Worm (Caenorhabditis elegans): Measurements from ENCODE around the gene C04A2.15.

The C04A2.15 gene

ce11 chrII:6821832-6822231 lies 30.2 kb upstream of the C04A2.15 start:
- TF ChIP-seq ceh-82 (tag; optimal IDR thresholded peaks at IDR 0.05) (no peak), ztf-1 (GFP tag; conservative IDR thresholded peaks at IDR 0.05) (no peak), unc-62 (GFP tag; optimal IDR thresholded peaks at IDR 0.05) (no peak), ama-1 (optimal IDR thresholded peaks at IDR 0.05) (no peak), crh-2 (tag; optimal IDR thresholded peaks at IDR 0.05) (peak; percentile 57), sma-3 (GFP tag; optimal IDR thresholded peaks at IDR 0.05) (no peak), mbf-1 (tag; optimal IDR thresholded peaks at IDR 0.05) (no peak), lin-39 (tag; optimal IDR thresholded peaks at IDR 0.05) (no peak), sem-4 (tag; optimal IDR thresholded peaks at IDR 0.05) (no peak), nhr-77 (tag; optimal IDR thresholded peaks at IDR 0.05) (no peak), sma-9 (GFP tag; optimal IDR thresholded peaks at IDR 0.05) (peak; percentile 84), sma-9 (tag; optimal IDR thresholded peaks at IDR 0.05) (no peak), blmp-1 (tag; optimal IDR thresholded peaks at IDR 0.05; ENCODE audit: insufficient read depth) (no peak), ztf-11 (tag; optimal IDR thresholded peaks at IDR 0.05) (no peak), Y55F3AM.14 (GFP tag; optimal IDR thresholded peaks at IDR 0.05) (no peak), unc-39 (tag; optimal IDR thresholded peaks at IDR 0.05) (no peak), fos-1 (tag; optimal IDR thresholded peaks at IDR 0.05) (peak; percentile 95), nhr-21 (tag; optimal IDR thresholded peaks at IDR 0.05) (no peak), skn-1 (tag; optimal IDR thresholded peaks at IDR 0.05) (no peak)

- TF ChIP-seq nhr-10 (tag; optimal IDR thresholded peaks at IDR 0.05): no peak
- TF ChIP-seq aly-2 (tag; optimal IDR thresholded peaks at IDR 0.05): no peak
- TF ChIP-seq lin-13 (GFP tag; optimal IDR thresholded peaks at IDR 0.05): peak; percentile 20
- TF ChIP-seq blmp-1 (tag; optimal IDR thresholded peaks at IDR 0.05; ENCODE audit: insufficient read depth): peak; percentile 81
- no peak for TF ChIP-seq nhr-23 (tag; optimal IDR thresholded peaks at IDR 0.05)
- TF ChIP-seq nhr-11 (tag; optimal IDR thresholded peaks at IDR 0.05): no peak
- no peak for TF ChIP-seq lin-11 (tag; optimal IDR thresholded peaks at IDR 0.05)
- no peak for TF ChIP-seq mbf-1 (tag; optimal IDR thresholded peaks at IDR 0.05)
- TF ChIP-seq zag-1 (tag; optimal IDR thresholded peaks at IDR 0.05): no peak
- no peak for TF ChIP-seq ztf-11 (tag; optimal IDR thresholded peaks at IDR 0.05)
- TF ChIP-seq nhr-77 (tag; optimal IDR thresholded peaks at IDR 0.05): no peak
- TF ChIP-seq snpc-4 (tag; optimal IDR thresholded peaks at IDR 0.05): no peak
- TF ChIP-seq F13H6.1 (tag; optimal IDR thresholded peaks at IDR 0.05): peak; percentile 67
- TF ChIP-seq sma-3 (GFP tag; optimal IDR thresholded peaks at IDR 0.05): peak; percentile 59
- TF ChIP-seq sma-9 (GFP tag; optimal IDR thresholded peaks at IDR 0.05): peak; percentile 91
- no peak for TF ChIP-seq sma-9 (tag; optimal IDR thresholded peaks at IDR 0.05)
- TF ChIP-seq dmd-4 (tag; optimal IDR thresholded peaks at IDR 0.05): no peak
- TF ChIP-seq fos-1 (tag; optimal IDR thresholded peaks at IDR 0.05): peak; percentile 92
- no peak for TF ChIP-seq unc-39 (tag; optimal IDR thresholded peaks at IDR 0.05)
- TF ChIP-seq alr-1 (tag; optimal IDR thresholded peaks at IDR 0.05): no peak
- peak; percentile 3 to 59 for TF ChIP-seq lsy-2 (tag; optimal IDR thresholded peaks at IDR 0.05)
- TF ChIP-seq gmeb-1 (tag; optimal IDR thresholded peaks at IDR 0.05): peak; percentile 47
- no peak for TF ChIP-seq C34F6.9 (tag; optimal IDR thresholded peaks at IDR 0.05)
- TF ChIP-seq mdl-1 (tag; optimal IDR thresholded peaks at IDR 0.05): peak; percentile 32 to 56
- no peak for TF ChIP-seq ztf-1 (GFP tag; conservative IDR thresholded peaks at IDR 0.05)
- peak; percentile 68 for TF ChIP-seq mab-5 (tag; optimal IDR thresholded peaks at IDR 0.05)
- peak; percentile 64 for TF ChIP-seq nhr-6 (tag; optimal IDR thresholded peaks at IDR 0.05)
- TF ChIP-seq nhr-237 (tag; optimal IDR thresholded peaks at IDR 0.05): no peak
- TF ChIP-seq ama-1 (optimal IDR thresholded peaks at IDR 0.05): no peak
- peak; percentile 37 for TF ChIP-seq unc-55 (GFP tag; optimal IDR thresholded peaks at IDR 0.05)
- TF ChIP-seq nhr-21 (tag; optimal IDR thresholded peaks at IDR 0.05): peak; percentile 81
- peak; percentile 41 for TF ChIP-seq ztf-4 (tag; optimal IDR thresholded peaks at IDR 0.05)
- peak; percentile 78 for TF ChIP-seq nhr-25 (tag; optimal IDR thresholded peaks at IDR 0.05)
- TF ChIP-seq peb-1 (tag; optimal IDR thresholded peaks at IDR 0.05): no peak
- TF ChIP-seq egl-27 (tag; optimal IDR thresholded peaks at IDR 0.05): peak; percentile 78
- no peak for TF ChIP-seq skn-1 (tag; optimal IDR thresholded peaks at IDR 0.05)
- no peak for TF ChIP-seq Y55F3AM.14 (GFP tag; optimal IDR thresholded peaks at IDR 0.05)
- TF ChIP-seq ceh-82 (tag; optimal IDR thresholded peaks at IDR 0.05): no peak
- TF ChIP-seq ZK546.5 (tag; optimal IDR thresholded peaks at IDR 0.05): no peak
- peak; percentile 86 for TF ChIP-seq crh-2 (tag; optimal IDR thresholded peaks at IDR 0.05)
- TF ChIP-seq nhr-129 (tag; optimal IDR thresholded peaks at IDR 0.05): peak; percentile 58
- no peak for TF ChIP-seq nhr-12 (tag; optimal IDR thresholded peaks at IDR 0.05)
- peak; percentile 89 for TF ChIP-seq sem-4 (tag; optimal IDR thresholded peaks at IDR 0.05)
- TF ChIP-seq elt-3 (tag; optimal IDR thresholded peaks at IDR 0.05): no peak
- no peak for TF ChIP-seq lin-39 (tag; optimal IDR thresholded peaks at IDR 0.05)
- TF ChIP-seq elt-1 (tag; optimal IDR thresholded peaks at IDR 0.05): peak; percentile 88
- TF ChIP-seq R02D3.7 (tag; optimal IDR thresholded peaks at IDR 0.05): no peak
- peak; percentile 48 for TF ChIP-seq unc-62 (GFP tag; optimal IDR thresholded peaks at IDR 0.05)
- peak; percentile 94 for TF ChIP-seq ceh-16 (tag; optimal IDR thresholded peaks at IDR 0.05)
These were observed 29.7 kb upstream of the C04A2.15 start for ce11 chrII:6822347-6822746.
